Worm (Caenorhabditis elegans) whole organism, late embryonic: ENCODE measurements around the gene C04G2.5.

Experiments used
- ama-1 ChIP-seq: fragments of 150-350 bp; optimal IDR thresholded peaks from 2 replicates; lab custom pipeline; 2014
- npax-4 ChIP-seq: sonication (generic microtip); optimal IDR thresholded peaks from 2 replicates; lab custom pipeline; 2016; ENCODE audit warnings: missing genetic modification characterization, missing compliant biosample characterization
- pha-4 ChIP-seq: fragments of 150-350 bp; optimal IDR thresholded peaks from 2 replicates; lab custom pipeline; 2018; ENCODE audit warnings: missing biosample characterization, missing genetic modification reagents, missing genetic modification characterization

- TF ChIP-seq ama-1 (no peak), pha-4 (no peak), npax-4 (tag; lab: Kevin White, UChicago) (no peak)
Observed at ce11 chrIV:10126544-10126943, 31.5 kb upstream of the C04G2.5 start, which contains the start of gene ctf-18.
